Fruit fly (Drosophila melanogaster) whole organism, pupa: Measurements from ENCODE around the gene CG2104.
A peak's percentile ranks its signal among the peaks of the same experiment; 100 is the strongest.

Experiments
- CG10348 ChIP-seq: fragments of 200-800 bp; sonication (Bioruptor generic); IDR thresholded peaks from 2 replicates; pipeline ENCODE4 v1.3.6; 2022; ENCODE audit warnings: missing biosample characterization, missing genetic modification characterization
- CG12605 ChIP-seq: fragments of 200-800 bp; sonication (Bioruptor generic); IDR thresholded peaks from 2 replicates; pipeline ENCODE4 v1.3.6; 2022; ENCODE audit warnings: missing biosample characterization, missing genetic modification characterization
- CG13204 ChIP-seq: fragments of 200-800 bp; sonication (Bioruptor generic); optimal IDR thresholded peaks from 2 replicates; lab custom pipeline; 2018; ENCODE audit warnings: missing biosample characterization, mild to moderate bottlenecking, missing genetic modification characterization, moderate library complexity
- CG14655 ChIP-seq: fragments of 200-800 bp; sonication (Bioruptor generic); optimal IDR thresholded peaks from 3 replicates; lab custom pipeline; 2017; ENCODE audit warnings: mild to moderate bottlenecking, missing biosample characterization, missing genetic modification reagents, missing genetic modification characterization
- CG15710 ChIP-seq: fragments of 200-800 bp; sonication (Bioruptor generic); optimal IDR thresholded peaks from 2 replicates; lab custom pipeline; 2018; ENCODE audit warnings: missing biosample characterization, mild to moderate bottlenecking, missing genetic modification characterization, moderate library complexity
- CG17806 ChIP-seq: fragments of 200-800 bp; sonication (Bioruptor generic); optimal IDR thresholded peaks from 2 replicates; lab custom pipeline; 2018; ENCODE audit warnings: missing biosample characterization, mild to moderate bottlenecking, missing genetic modification characterization, moderate library complexity
- CG32121 ChIP-seq: fragments of 200-800 bp; sonication (Bioruptor generic); IDR thresholded peaks from 2 replicates; pipeline ENCODE4 v1.3.6; 2022; ENCODE audit warnings: missing biosample characterization, missing genetic modification characterization
- CG34367 ChIP-seq: fragments of 200-800 bp; sonication (Bioruptor generic); optimal IDR thresholded peaks from 2 replicates; lab custom pipeline; 2018; ENCODE audit warnings: missing biosample characterization, mild to moderate bottlenecking, missing genetic modification characterization
- CG4496 ChIP-seq: fragments of 200-800 bp; sonication (Bioruptor generic); IDR thresholded peaks from 3 replicates; pipeline ENCODE4 v1.3.6; 2022; ENCODE audit warnings: missing biosample characterization, missing genetic modification characterization
- CG8159 ChIP-seq: fragments of 200-800 bp; sonication (Bioruptor generic); optimal IDR thresholded peaks from 3 replicates; lab custom pipeline; 2018; ENCODE audit warnings: missing biosample characterization, mild to moderate bottlenecking, missing genetic modification characterization, moderate library complexity
- CG8301 ChIP-seq: fragments of 200-800 bp; sonication (Bioruptor generic); optimal IDR thresholded peaks from 2 replicates; lab custom pipeline; 2018; ENCODE audit warnings: missing biosample characterization, mild to moderate bottlenecking, missing genetic modification characterization
- CG9948 ChIP-seq: fragments of 200-800 bp; sonication (Bioruptor generic); optimal IDR thresholded peaks from 2 replicates; lab custom pipeline; 2018; ENCODE audit warnings: missing biosample characterization, mild to moderate bottlenecking, missing genetic modification characterization, moderate library complexity
- D1 ChIP-seq: fragments of 200-800 bp; sonication (Bioruptor generic); optimal IDR thresholded peaks from 2 replicates; lab custom pipeline; 2018; ENCODE audit warnings: missing biosample characterization, mild to moderate bottlenecking, missing genetic modification characterization, moderate library complexity
- EcR ChIP-seq: fragments of 200-800 bp; sonication (Bioruptor generic); optimal IDR thresholded peaks from 3 replicates; lab custom pipeline; 2019; ENCODE audit warnings: missing biosample characterization, missing genetic modification characterization, mild to moderate bottlenecking, moderate library complexity, missing genetic modification reagents
- Ets98B ChIP-seq: fragments of 200-800 bp; sonication (Bioruptor generic); IDR thresholded peaks from 2 replicates; pipeline ENCODE4 v1.3.6; 2022; ENCODE audit warnings: missing biosample characterization, missing genetic modification characterization
- Pif1A ChIP-seq: fragments of 200-800 bp; sonication (Bioruptor generic); optimal IDR thresholded peaks from 3 replicates; lab custom pipeline; 2016; ENCODE audit warnings: missing biosample characterization, missing genetic modification characterization
- Pif1B ChIP-seq: fragments of 200-800 bp; sonication (Bioruptor generic); optimal IDR thresholded peaks from 3 replicates; lab custom pipeline; 2016; ENCODE audit warnings: missing biosample characterization, missing genetic modification characterization
- Snoo ChIP-seq: fragments of 200-800 bp; sonication (Bioruptor generic); optimal IDR thresholded peaks from 3 replicates; lab custom pipeline; 2017; ENCODE audit warnings: missing biosample characterization, mild to moderate bottlenecking, missing genetic modification characterization, inconsistent platforms
- fd96Ca ChIP-seq: fragments of 200-800 bp; sonication (Bioruptor generic); IDR thresholded peaks from 3 replicates; pipeline ENCODE4 v1.3.6; 2022; ENCODE audit warnings: missing biosample characterization, missing genetic modification characterization
- gl ChIP-seq: fragments of 200-800 bp; sonication (Bioruptor generic); optimal IDR thresholded peaks from 2 replicates; lab custom pipeline; 2018; ENCODE audit warnings: missing biosample characterization, mild to moderate bottlenecking, missing genetic modification characterization
- rn ChIP-seq: fragments of 200-800 bp; sonication (Bioruptor generic); IDR thresholded peaks from 2 replicates; pipeline ENCODE4 v1.3.6; 2022; ENCODE audit warnings: missing biosample characterization, missing genetic modification characterization

CG2104 gene

dm6 chr3R:5693186-5693585 is at the start of gene CG2104:
Gene CG2104 (minus strand): TSS chr3R:5693286.
- TF ChIP-seq Pif1A (GFP tag; lab: Kevin White, UChicago) (no peak), CG13204 (GFP tag; lab: Kevin White, UChicago) (no peak), CG14655 (GFP tag; lab: Kevin White, UChicago) (no peak), fd96Ca (GFP tag; lab: Robert Waterston, UW) (no peak)

dm6 chr3R:5742278-5743196 is 49.5 kb upstream of the CG2104 start, which contains the start of the genes Sym and Madm:
Gene Sym (minus strand): TSS chr3R:5742476.
Gene Madm (plus strand): TSS chr3R:5742510.
- no peak for TF ChIP-seq CG14655 (GFP tag; lab: Kevin White, UChicago)
- TF ChIP-seq Ets98B (GFP tag; lab: Robert Waterston, UW) = no peak
- TF ChIP-seq Pif1B = no peak
- TF ChIP-seq CG12605 (GFP tag; lab: Robert Waterston, UW) = no peak
- no peak for TF ChIP-seq rn
- no peak for TF ChIP-seq CG8301 (tag; lab: Kevin White, UChicago)
- no peak for TF ChIP-seq CG13204 (GFP tag; lab: Kevin White, UChicago)
- TF ChIP-seq CG4496 (GFP tag; lab: Robert Waterston, UW) = no peak
- TF ChIP-seq CG34367 (tag; lab: Kevin White, UChicago) = no peak
- TF ChIP-seq CG10348 (GFP tag; lab: Robert Waterston, UW) = no peak
- no peak for TF ChIP-seq CG9948
- TF ChIP-seq Pif1A (GFP tag; lab: Kevin White, UChicago) = no peak
- TF ChIP-seq Snoo = no peak
- no peak for TF ChIP-seq gl (tag; lab: Kevin White, UChicago)
- no peak for TF ChIP-seq EcR (GFP tag; lab: Kevin White, UChicago)
- no peak for TF ChIP-seq CG8159
- TF ChIP-seq CG15710 = no peak
- no peak for TF ChIP-seq CG17806 (tag; lab: Kevin White, UChicago)

dm6 chr3R:5737263-5737662 is 44.2 kb upstream of the CG2104 start:
- TF ChIP-seq Ets98B (GFP tag; lab: Robert Waterston, UW) (peak; percentile 23; the same call in 1 of the 2 replicates), gl (tag; lab: Kevin White, UChicago) (peak; percentile 49), EcR (GFP tag; lab: Kevin White, UChicago) (peak; percentile 57), Pif1B (no peak)

dm6 chr3R:5736305-5736869 is 43.3 kb upstream of the CG2104 start, which contains the start of the genes CG2100 and CG1236:
Gene CG2100 (minus strand): TSS chr3R:5736355.
Gene CG1236 (plus strand): TSS chr3R:5736748.
- TF ChIP-seq CG9948 (peak; percentile 85), CG8301 (tag; lab: Kevin White, UChicago) (peak; percentile 76), CG34367 (tag; lab: Kevin White, UChicago) (peak; percentile 77), EcR (GFP tag; lab: Kevin White, UChicago) (peak; percentile 7), CG10348 (GFP tag; lab: Robert Waterston, UW) (no peak), CG8159 (peak; percentile 88), Pif1A (GFP tag; lab: Kevin White, UChicago) (no peak), Ets98B (GFP tag; lab: Robert Waterston, UW) (peak; percentile 61), Snoo (peak; percentile 86), CG15710 (peak; percentile 86), rn (peak; percentile 43; the same call in 1 of the 2 replicates), CG13204 (GFP tag; lab: Kevin White, UChicago) (no peak), CG14655 (GFP tag; lab: Kevin White, UChicago) (no peak), CG12605 (GFP tag; lab: Robert Waterston, UW) (no peak), Pif1B (peak; percentile 76), CG17806 (tag; lab: Kevin White, UChicago) (peak; percentile 78), CG32121 (peak; percentile 70)
- TF ChIP-seq, all 21 proteins: peak for 12

- TF ChIP-seq CG32121 (no peak), CG17806 (tag; lab: Kevin White, UChicago) (no peak), fd96Ca (GFP tag; lab: Robert Waterston, UW) (no peak), Ets98B (GFP tag; lab: Robert Waterston, UW) (no peak), gl (tag; lab: Kevin White, UChicago) (no peak), rn (no peak), CG13204 (GFP tag; lab: Kevin White, UChicago) (no peak), CG10348 (GFP tag; lab: Robert Waterston, UW) (no peak), CG8159 (no peak), CG34367 (tag; lab: Kevin White, UChicago) (no peak), CG14655 (GFP tag; lab: Kevin White, UChicago) (no peak)
Observed at dm6 chr3R:5733181-5733580, 40.1 kb upstream of the CG2104 start, which contains the start of gene CG1239. Gene CG1239 (plus strand): TSS chr3R:5733513.

dm6 chr3R:5727724-5728365 is 34.8 kb upstream of the CG2104 start:
- TF ChIP-seq CG32121 = no peak
- TF ChIP-seq CG13204 (GFP tag; lab: Kevin White, UChicago) = no peak
- TF ChIP-seq D1 (tag; lab: Kevin White, UChicago) = no peak
- TF ChIP-seq CG8301 (tag; lab: Kevin White, UChicago) = no peak
- no peak for TF ChIP-seq CG12605 (GFP tag; lab: Robert Waterston, UW)
- no peak for TF ChIP-seq CG34367 (tag; lab: Kevin White, UChicago)
- no peak for TF ChIP-seq fd96Ca (GFP tag; lab: Robert Waterston, UW)
